Worm (Caenorhabditis elegans) whole organism, young adult: ENCODE measurements around the gene nhx-9.

Experiments
- C06A6.2 ChIP-seq: fragments of 200-800 bp; sonication (Bioruptor generic); conservative IDR thresholded peaks from 2 replicates; pipeline ENCODE4 v1.3.6; 2022; ENCODE audit warnings: missing genetic modification characterization, missing compliant biosample characterization
- efl-1 ChIP-seq: fragments of 150-350 bp; optimal IDR thresholded peaks from 2 replicates; lab custom pipeline; 2014; ENCODE audit warnings: missing biosample characterization, missing genetic modification reagents, missing genetic modification characterization
- madf-3 ChIP-seq: fragments of 200-800 bp; sonication (Bioruptor generic); IDR thresholded peaks from 2 replicates; pipeline ENCODE4 v1.3.6; 2022; ENCODE audit warnings: missing genetic modification reagents, missing genetic modification characterization, missing compliant biosample characterization
- unc-130 ChIP-seq: sonication (generic microtip); optimal IDR thresholded peaks from 2 replicates; lab custom pipeline; 2016; ENCODE audit warnings: missing genetic modification reagents, missing genetic modification characterization, missing compliant biosample characterization

DNA sequence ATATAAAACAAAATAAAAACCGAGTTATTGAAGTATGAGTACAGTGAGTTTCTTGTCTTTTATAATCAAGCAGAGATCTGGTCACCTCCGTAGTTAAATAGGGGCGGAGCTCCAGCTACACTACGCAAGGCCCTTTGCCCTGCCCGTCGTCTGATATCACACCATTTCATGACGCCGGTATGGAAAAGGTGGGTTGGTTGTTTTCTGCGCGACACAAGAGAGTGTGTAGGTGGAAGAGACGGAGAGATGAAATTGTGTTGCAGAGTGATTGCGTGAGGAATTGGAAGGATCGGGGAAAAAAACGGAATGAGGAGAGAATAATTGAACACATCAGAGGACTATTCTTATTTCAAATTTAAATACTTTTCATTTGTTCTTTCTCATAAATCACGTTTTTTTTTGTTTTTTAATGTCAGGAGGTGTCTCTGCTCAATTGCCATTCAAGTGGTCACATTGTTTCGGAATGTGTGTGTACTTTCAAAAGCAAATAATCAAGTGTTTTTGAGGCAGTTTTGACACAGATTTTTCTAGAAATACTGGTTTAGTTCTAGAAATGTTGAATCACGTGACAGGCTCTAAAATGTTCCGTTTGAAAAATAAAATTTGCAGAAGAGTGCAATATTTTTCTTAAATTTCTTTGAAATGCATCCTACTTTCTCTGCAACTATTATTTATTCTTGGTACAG is 14.8 kb upstream of the nhx-9 start, which contains the start of gene ZK822.9:
- no peak for TF ChIP-seq madf-3 (GFP tag; lab: Robert Waterston, UW)
- no peak for TF ChIP-seq C06A6.2
- TF ChIP-seq efl-1 (GFP tag; lab: Kevin White, UChicago), result no peak
- no peak for TF ChIP-seq unc-130
